Fruit fly (Drosophila melanogaster): Measurements from ENCODE around the gene Ugt303A1.

The Ugt303A1 gene

dm6 chr3R:11219883-11220282 is 44.6 kb downstream of the Ugt303A1 start, which contains the start of gene CG6689 (continued):
- TF ChIP-seq chinmo (GFP tag; IDR thresholded peaks at IDR 0.05; ENCODE audit: partially characterized antibody), result no peak
- TF ChIP-seq tap (tag; optimal IDR thresholded peaks at IDR 0.05), result no peak
- no peak for TF ChIP-seq CG11696 (GFP tag; IDR thresholded peaks at IDR 0.05)
- peak; percentile 28 for TF ChIP-seq CG30020 (tag; optimal IDR thresholded peaks at IDR 0.05)
- no peak for TF ChIP-seq tx (GFP tag; optimal IDR thresholded peaks at IDR 0.05)
- no peak for TF ChIP-seq Fer3 (tag; optimal IDR thresholded peaks at IDR 0.05)
- TF ChIP-seq CG34224 (GFP tag; IDR thresholded peaks at IDR 0.05; ENCODE audit: partially characterized antibody), result no peak
- no peak for TF ChIP-seq CG31441 (GFP tag; IDR thresholded peaks at IDR 0.05)
- TF ChIP-seq schlank (tag; optimal IDR thresholded peaks at IDR 0.05), result no peak
- TF ChIP-seq bigmax (GFP tag; optimal IDR thresholded peaks at IDR 0.05), result no peak
- TF ChIP-seq run (tag; optimal IDR thresholded peaks at IDR 0.05), result no peak
- no peak for TF ChIP-seq CG18262 (tag; optimal IDR thresholded peaks at IDR 0.05)
- TF ChIP-seq CG17361 (GFP tag; IDR thresholded peaks at IDR 0.05), result no peak
- TF ChIP-seq CG9797 (GFP tag; optimal IDR thresholded peaks at IDR 0.05), result peak; percentile 88
- peak; percentile 26 for TF ChIP-seq CG13775 (GFP tag; optimal IDR thresholded peaks at IDR 0.05)
- no peak for TF ChIP-seq hkb (optimal IDR thresholded peaks at IDR 0.05)
- TF ChIP-seq hkb (GFP tag; IDR thresholded peaks at IDR 0.05), result no peak
- TF ChIP-seq az2 (GFP tag; optimal IDR thresholded peaks at IDR 0.05), result no peak
- TF ChIP-seq Oaz (GFP tag; IDR thresholded peaks at IDR 0.05), result no peak
- no peak for TF ChIP-seq Vsx1 (GFP tag; optimal IDR thresholded peaks at IDR 0.05)
- TF ChIP-seq CG10147 (GFP tag; optimal IDR thresholded peaks at IDR 0.05), result no peak
- no peak for TF ChIP-seq CG13123 (GFP tag; optimal IDR thresholded peaks at IDR 0.05)
- no peak for TF ChIP-seq Jarid2 (GFP tag; optimal IDR thresholded peaks at IDR 0.05)
- TF ChIP-seq sens (GFP tag), result peak; percentile 83
- TF ChIP-seq Lhr (GFP tag; optimal IDR thresholded peaks at IDR 0.05), result no peak
- TF ChIP-seq knrl (GFP tag; IDR thresholded peaks at IDR 0.05; ENCODE audit: partially characterized antibody), result 0 out of 3 replicates have a peak, but pooled peaks have one; percentile 7
- TF ChIP-seq CG8924 (tag; optimal IDR thresholded peaks at IDR 0.05), result peak; percentile 21
- TF ChIP-seq jing (GFP tag; optimal IDR thresholded peaks at IDR 0.05), result no peak
- no peak for TF ChIP-seq Ravus (GFP tag; IDR thresholded peaks at IDR 0.05)
- no peak for TF ChIP-seq zfh1 (GFP tag; IDR thresholded peaks at IDR 0.05)
- no peak for TF ChIP-seq Dip3 (GFP tag; optimal IDR thresholded peaks at IDR 0.05)
- no peak for TF ChIP-seq kni (GFP tag; optimal IDR thresholded peaks at IDR 0.05)
- no peak for TF ChIP-seq Drgx (GFP tag; IDR thresholded peaks at IDR 0.05)
- TF ChIP-seq Spps (tag; optimal IDR thresholded peaks at IDR 0.05), result no peak
- TF ChIP-seq zfh2 (GFP tag; optimal IDR thresholded peaks at IDR 0.05), result peak; percentile 10
- TF ChIP-seq CG6689 (GFP tag; IDR thresholded peaks at IDR 0.05), result peak; percentile 100
- no peak for TF ChIP-seq Camta (GFP tag; optimal IDR thresholded peaks at IDR 0.05)
- no peak for TF ChIP-seq pho (GFP tag; optimal IDR thresholded peaks at IDR 0.05)
- TF ChIP-seq CG15073 (GFP tag; optimal IDR thresholded peaks at IDR 0.05), result no peak
- no peak for TF ChIP-seq CG6683 (GFP tag; optimal IDR thresholded peaks at IDR 0.05)
- TF ChIP-seq CG11504 (tag; optimal IDR thresholded peaks at IDR 0.05), result no peak
- TF ChIP-seq Elba2 (GFP tag; optimal IDR thresholded peaks at IDR 0.05), result peak; percentile 48
- no peak for TF ChIP-seq CG17612 (GFP tag; IDR thresholded peaks at IDR 0.05)
- TF ChIP-seq Mad (GFP tag; optimal IDR thresholded peaks at IDR 0.05), result no peak
- no peak for TF ChIP-seq CG4360 (GFP tag; IDR thresholded peaks at IDR 0.05)
- 0 out of 2 replicates have a peak, but pooled peaks have one; percentile 20 for TF ChIP-seq Scr (GFP tag; IDR thresholded peaks at IDR 0.05; ENCODE audit: partially characterized antibody)
- TF ChIP-seq Bgb (GFP tag; IDR thresholded peaks at IDR 0.05; ENCODE audit: partially characterized antibody), result peak; percentile 32; the same call in 1 of the 2 replicates
- no peak for TF ChIP-seq crol (GFP tag; IDR thresholded peaks at IDR 0.05)
- peak; percentile 80 for TF ChIP-seq CG2116 (GFP tag; optimal IDR thresholded peaks at IDR 0.05)
- TF ChIP-seq CG2120 (GFP tag; optimal IDR thresholded peaks at IDR 0.05), result peak; percentile 20
- TF ChIP-seq CG33213 (GFP tag; optimal IDR thresholded peaks at IDR 0.05), result peak; percentile 9
- TF ChIP-seq CG8388 (GFP tag; optimal IDR thresholded peaks at IDR 0.05), result peak; percentile 24
